ENCODE assay signal across 1 fruit fly cellular context in genomic region chr3R:28819555-28820305, dm6.
TF ChIP-seq lines count a peak whose summit lies in the region.

CG1523 (minus strand) TSS chr3R:28819668.
CG1647 (plus strand) TSS chr3R:28820221.

TF ChIP-seq in whole organism, embryonic, 481 proteins besides CTCF, POLR2A, EP300 and RAD21 (continued from another document and continues in another):
- peak; percentile 12 for TF ChIP-seq Camta (GFP tag; optimal IDR thresholded peaks at IDR 0.05; lab: Kevin White, UChicago)
- TF ChIP-seq CG10209 (GFP tag; optimal IDR thresholded peaks at IDR 0.05; lab: Kevin White, UChicago) = peak; percentile 36
- no peak for TF ChIP-seq Poxn (GFP tag; IDR thresholded peaks at IDR 0.05; lab: Robert Waterston, UW)
- TF ChIP-seq lola (GFP tag; optimal IDR thresholded peaks at IDR 0.05; lab: Kevin White, UChicago) = peak in 1 of 3 experiments; percentile 78
- TF ChIP-seq CG32772 (GFP tag; IDR thresholded peaks at IDR 0.05; lab: Robert Waterston, UW) = peak; percentile 28
- peak; percentile 47 for TF ChIP-seq CG16815 (GFP tag; optimal IDR thresholded peaks at IDR 0.05; lab: Kevin White, UChicago)
- peak; percentile 69 for TF ChIP-seq Oli (tag; optimal IDR thresholded peaks at IDR 0.05; lab: Kevin White, UChicago)
- TF ChIP-seq Optix (GFP tag; IDR thresholded peaks at IDR 0.05; lab: Robert Waterston, UW) = peak; percentile 19; the same call in 1 of the 3 replicates
- TF ChIP-seq CG8765 (GFP tag; IDR thresholded peaks at IDR 0.05; lab: Robert Waterston, UW) = peak; percentile 31; the same call in 1 of the 2 replicates
- TF ChIP-seq CG17802 (tag; optimal IDR thresholded peaks at IDR 0.05; lab: Kevin White, UChicago) = peak; percentile 8
- TF ChIP-seq CG9215 (GFP tag; IDR thresholded peaks at IDR 0.05; lab: Robert Waterston, UW) = peak; percentile 54
- TF ChIP-seq BtbVII (GFP tag; optimal IDR thresholded peaks at IDR 0.05; lab: Kevin White, UChicago) = no peak
- TF ChIP-seq Bdp1 (GFP tag; optimal IDR thresholded peaks at IDR 0.05; lab: Kevin White, UChicago) = peak; percentile 26
- no peak for TF ChIP-seq lov (optimal IDR thresholded peaks at IDR 0.05; lab: Kevin White, UChicago)
- TF ChIP-seq lov (GFP tag; IDR thresholded peaks at IDR 0.05; lab: Robert Waterston, UW) = 0 out of 3 replicates have a peak, but pooled peaks have one; percentile 56
- TF ChIP-seq sug (tag; optimal IDR thresholded peaks at IDR 0.05; lab: Kevin White, UChicago) = peak; percentile 64
- no peak for TF ChIP-seq chm (GFP tag; IDR thresholded peaks at IDR 0.05; lab: Robert Waterston, UW)
- TF ChIP-seq gfzf (GFP tag; optimal IDR thresholded peaks at IDR 0.05; lab: Kevin White, UChicago) = peak; percentile 8
- peak; percentile 46; the same call in 1 of the 2 replicates for TF ChIP-seq gt (GFP tag; IDR thresholded peaks at IDR 0.05; lab: Robert Waterston, UW)
- TF ChIP-seq CG8478 (optimal IDR thresholded peaks at IDR 0.05; lab: Kevin White, UChicago) = no peak
- no peak for TF ChIP-seq CG7987 (GFP tag; optimal IDR thresholded peaks at IDR 0.05; lab: Kevin White, UChicago)
- peak; percentile 60 for TF ChIP-seq CG12155 (GFP tag; optimal IDR thresholded peaks at IDR 0.05; lab: Kevin White, UChicago)
- TF ChIP-seq bcd (GFP tag; optimal IDR thresholded peaks at IDR 0.05; lab: Kevin White, UChicago) = no peak
- peak; percentile 42; the same call in 2 of the 3 replicates for TF ChIP-seq Aef1 (GFP tag; IDR thresholded peaks at IDR 0.05; lab: Robert Waterston, UW)
- TF ChIP-seq pnt (GFP tag; optimal IDR thresholded peaks at IDR 0.05; lab: Kevin White, UChicago) = peak; percentile 55
- TF ChIP-seq Sin3A (optimal IDR thresholded peaks at IDR 0.05; lab: Kevin White, UChicago) = no peak
- TF ChIP-seq ci (GFP tag; IDR thresholded peaks at IDR 0.05; lab: Robert Waterston, UW) = 0 out of 3 replicates have a peak, but pooled peaks have one; percentile 53
- peak; percentile 49 for TF ChIP-seq Usf (GFP tag; optimal IDR thresholded peaks at IDR 0.05; lab: Kevin White, UChicago)
- TF ChIP-seq CG14710 (tag; optimal IDR thresholded peaks at IDR 0.05; lab: Kevin White, UChicago) = peak; percentile 82
- TF ChIP-seq CG13287 (GFP tag; IDR thresholded peaks at IDR 0.05; lab: Robert Waterston, UW; ENCODE audit: partially characterized antibody) = peak; percentile 67
- TF ChIP-seq crol (GFP tag; IDR thresholded peaks at IDR 0.05; lab: Robert Waterston, UW) = no peak
- no peak for TF ChIP-seq sd (tag; optimal IDR thresholded peaks at IDR 0.05; lab: Kevin White, UChicago)
- TF ChIP-seq CG9437 (GFP tag; optimal IDR thresholded peaks at IDR 0.05; lab: Kevin White, UChicago) = peak; percentile 71
- TF ChIP-seq tna (GFP tag; IDR thresholded peaks at IDR 0.05; lab: Robert Waterston, UW; ENCODE audit: partially characterized antibody) = no peak
- TF ChIP-seq MTF-1 (GFP tag; optimal IDR thresholded peaks at IDR 0.05; lab: Kevin White, UChicago; ENCODE audit: borderline replicate concordance) = no peak
- no peak for TF ChIP-seq pfk (GFP tag; optimal IDR thresholded peaks at IDR 0.05; lab: Kevin White, UChicago)
- peak; percentile 55 for TF ChIP-seq CG2116 (GFP tag; optimal IDR thresholded peaks at IDR 0.05; lab: Kevin White, UChicago)
- no peak for TF ChIP-seq NK7.1 (GFP tag; optimal IDR thresholded peaks at IDR 0.05; lab: Kevin White, UChicago)
- no peak for TF ChIP-seq bigmax (GFP tag; optimal IDR thresholded peaks at IDR 0.05; lab: Kevin White, UChicago)
- TF ChIP-seq CG3838 (GFP tag; optimal IDR thresholded peaks at IDR 0.05; lab: Kevin White, UChicago) = no peak
- no peak for TF ChIP-seq CG17186 (GFP tag; optimal IDR thresholded peaks at IDR 0.05; lab: Kevin White, UChicago)
- TF ChIP-seq Dref (GFP tag; IDR thresholded peaks at IDR 0.05; lab: Robert Waterston, UW) = peak; percentile 69
- peak; percentile 76 for TF ChIP-seq lilli (GFP tag; optimal IDR thresholded peaks at IDR 0.05; lab: Kevin White, UChicago)
- no peak for TF ChIP-seq CG6765 (GFP tag; optimal IDR thresholded peaks at IDR 0.05; lab: Kevin White, UChicago)
- no peak for TF ChIP-seq Sox100B (GFP tag; optimal IDR thresholded peaks at IDR 0.05; lab: Kevin White, UChicago)
- peak; percentile 43 for TF ChIP-seq CG1602 (GFP tag; optimal IDR thresholded peaks at IDR 0.05; lab: Kevin White, UChicago)
- peak; percentile 38 for TF ChIP-seq wek (GFP tag; optimal IDR thresholded peaks at IDR 0.05; lab: Kevin White, UChicago)
- peak; percentile 50 for TF ChIP-seq Fer3 (tag; optimal IDR thresholded peaks at IDR 0.05; lab: Kevin White, UChicago)
- TF ChIP-seq pita (GFP tag; optimal IDR thresholded peaks at IDR 0.05; lab: Kevin White, UChicago) = no peak
- no peak for TF ChIP-seq Dip3 (GFP tag; optimal IDR thresholded peaks at IDR 0.05; lab: Kevin White, UChicago)
- TF ChIP-seq CG2129 (GFP tag; IDR thresholded peaks at IDR 0.05; lab: Robert Waterston, UW; ENCODE audit: partially characterized antibody) = peak; percentile 37
- peak; percentile 68 for TF ChIP-seq Xbp1 (GFP tag; optimal IDR thresholded peaks at IDR 0.05; lab: Kevin White, UChicago)
- TF ChIP-seq fd102C (GFP tag; optimal IDR thresholded peaks at IDR 0.05; lab: Kevin White, UChicago) = no peak
- TF ChIP-seq CG13775 (GFP tag; optimal IDR thresholded peaks at IDR 0.05; lab: Kevin White, UChicago) = peak; percentile 79
- peak; percentile 37 for TF ChIP-seq Sry-β (GFP tag; optimal IDR thresholded peaks at IDR 0.05; lab: Kevin White, UChicago)
- TF ChIP-seq eyg (GFP tag; optimal IDR thresholded peaks at IDR 0.05; lab: Kevin White, UChicago) = no peak
- TF ChIP-seq fru (optimal IDR thresholded peaks at IDR 0.05; lab: Kevin White, UChicago) = no peak
- TF ChIP-seq CG18764 (GFP tag; optimal IDR thresholded peaks at IDR 0.05; lab: Kevin White, UChicago) = peak; percentile 45
- peak; percentile 43 for TF ChIP-seq Max (GFP tag; optimal IDR thresholded peaks at IDR 0.05; lab: Kevin White, UChicago)
- peak; percentile 38; the same call in 1 of the 3 replicates for TF ChIP-seq CG11695 (GFP tag; IDR thresholded peaks at IDR 0.05; lab: Robert Waterston, UW)
- no peak for TF ChIP-seq gsb (GFP tag; IDR thresholded peaks at IDR 0.05; lab: Robert Waterston, UW)
- no peak for TF ChIP-seq CkIIα-i1 (GFP tag; IDR thresholded peaks at IDR 0.05; lab: Robert Waterston, UW)
- peak; percentile 29 for TF ChIP-seq Mad (GFP tag; optimal IDR thresholded peaks at IDR 0.05; lab: Kevin White, UChicago)
- no peak for TF ChIP-seq sqz (GFP tag; optimal IDR thresholded peaks at IDR 0.05; lab: Kevin White, UChicago)
- no peak for TF ChIP-seq CG14667 (GFP tag; IDR thresholded peaks at IDR 0.05; lab: Robert Waterston, UW)
- TF ChIP-seq Ptx1 (GFP tag; IDR thresholded peaks at IDR 0.05; lab: Robert Waterston, UW) = peak; percentile 60
- TF ChIP-seq CG17829 (tag; optimal IDR thresholded peaks at IDR 0.05; lab: Kevin White, UChicago) = peak; percentile 79
- TF ChIP-seq sens (GFP tag; lab: Kevin White, UChicago) = peak; percentile 95
- TF ChIP-seq CG11398 (GFP tag; optimal IDR thresholded peaks at IDR 0.05; lab: Kevin White, UChicago) = peak; percentile 29
- no peak for TF ChIP-seq ewg (GFP tag; optimal IDR thresholded peaks at IDR 0.05; lab: Kevin White, UChicago)
- peak; percentile 53 for TF ChIP-seq CG8089 (GFP tag; optimal IDR thresholded peaks at IDR 0.05; lab: Kevin White, UChicago)
- TF ChIP-seq fd64A (GFP tag; optimal IDR thresholded peaks at IDR 0.05; lab: Kevin White, UChicago) = no peak
- no peak for TF ChIP-seq D19B (GFP tag; optimal IDR thresholded peaks at IDR 0.05; lab: Kevin White, UChicago)
- peak; percentile 29; the same call in 1 of the 2 replicates for TF ChIP-seq Ada2b (GFP tag; IDR thresholded peaks at IDR 0.05; lab: Robert Waterston, UW)
- TF ChIP-seq CG4328 (GFP tag; optimal IDR thresholded peaks at IDR 0.05; lab: Kevin White, UChicago) = no peak
- peak; percentile 51 for TF ChIP-seq CG12299 (tag; optimal IDR thresholded peaks at IDR 0.05; lab: Kevin White, UChicago)
- TF ChIP-seq Pdp1 (GFP tag; optimal IDR thresholded peaks at IDR 0.05; lab: Kevin White, UChicago) = peak in 1 of 2 experiments; percentile 49
- peak; percentile 41 for TF ChIP-seq Nf-YB (GFP tag; optimal IDR thresholded peaks at IDR 0.05; lab: Kevin White, UChicago)
- no peak for TF ChIP-seq Oaz (GFP tag; IDR thresholded peaks at IDR 0.05; lab: Robert Waterston, UW)
- peak; percentile 37 for TF ChIP-seq ATbp (GFP tag; optimal IDR thresholded peaks at IDR 0.05; lab: Kevin White, UChicago)
- no peak for TF ChIP-seq odd (GFP tag; optimal IDR thresholded peaks at IDR 0.05; lab: Kevin White, UChicago)
- TF ChIP-seq E2f2 (GFP tag; IDR thresholded peaks at IDR 0.05; lab: Robert Waterston, UW) = 0 out of 2 replicates have a peak, but pooled peaks have one; percentile 15
- TF ChIP-seq CG6254 (GFP tag; optimal IDR thresholded peaks at IDR 0.05; lab: Kevin White, UChicago) = peak; percentile 51
- no peak for TF ChIP-seq dati (GFP tag; IDR thresholded peaks at IDR 0.05; lab: Robert Waterston, UW)
- TF ChIP-seq bowl (GFP tag; IDR thresholded peaks at IDR 0.05; lab: Robert Waterston, UW) = no peak
- no peak for TF ChIP-seq ac (GFP tag; optimal IDR thresholded peaks at IDR 0.05; lab: Kevin White, UChicago)
- TF ChIP-seq Med (GFP tag; lab: Kevin White, UChicago) = peak; percentile 92
- peak; percentile 73 for TF ChIP-seq CG1603 (tag; optimal IDR thresholded peaks at IDR 0.05; lab: Kevin White, UChicago)
- no peak for TF ChIP-seq Hey (tag; optimal IDR thresholded peaks at IDR 0.05; lab: Kevin White, UChicago)
- peak; percentile 15; the same call in 1 of the 2 replicates for TF ChIP-seq CG31224 (GFP tag; IDR thresholded peaks at IDR 0.05; lab: Robert Waterston, UW)
- 0 out of 2 replicates have a peak, but pooled peaks have one; percentile 7 for TF ChIP-seq sim (GFP tag; IDR thresholded peaks at IDR 0.05; lab: Robert Waterston, UW)
- no peak for TF ChIP-seq tll (GFP tag; optimal IDR thresholded peaks at IDR 0.05; lab: Kevin White, UChicago)
- peak; percentile 79 for TF ChIP-seq CG9817 (tag; optimal IDR thresholded peaks at IDR 0.05; lab: Kevin White, UChicago)
- TF ChIP-seq CG31441 (GFP tag; IDR thresholded peaks at IDR 0.05; lab: Robert Waterston, UW) = no peak
- peak; percentile 35 for TF ChIP-seq CG2875 (GFP tag; optimal IDR thresholded peaks at IDR 0.05; lab: Kevin White, UChicago)
- no peak for TF ChIP-seq p53 (GFP tag; optimal IDR thresholded peaks at IDR 0.05; lab: Kevin White, UChicago)
- TF ChIP-seq klu (GFP tag; IDR thresholded peaks at IDR 0.05; lab: Robert Waterston, UW) = peak; percentile 52
- peak; percentile 66 for TF ChIP-seq unpg (GFP tag; optimal IDR thresholded peaks at IDR 0.05; lab: Kevin White, UChicago)
- TF ChIP-seq CG9876 (GFP tag; optimal IDR thresholded peaks at IDR 0.05; lab: Kevin White, UChicago) = peak; percentile 26
- TF ChIP-seq ranshi (GFP tag; IDR thresholded peaks at IDR 0.05; lab: Robert Waterston, UW) = peak; percentile 34; the same call in 1 of the 2 replicates
- TF ChIP-seq org-1 (GFP tag; optimal IDR thresholded peaks at IDR 0.05; lab: Kevin White, UChicago) = peak; percentile 43
- TF ChIP-seq danr (GFP tag; IDR thresholded peaks at IDR 0.05; lab: Robert Waterston, UW) = peak; percentile 26; the same call in 1 of the 2 replicates
- peak; percentile 15 for TF ChIP-seq CG31388 (GFP tag; optimal IDR thresholded peaks at IDR 0.05; lab: Kevin White, UChicago)
- peak; percentile 86 for TF ChIP-seq CoRest (tag; optimal IDR thresholded peaks at IDR 0.05; lab: Kevin White, UChicago)
- no peak for TF ChIP-seq CG17612 (GFP tag; IDR thresholded peaks at IDR 0.05; lab: Robert Waterston, UW)
- peak; percentile 10; the same call in 1 of the 2 replicates for TF ChIP-seq Nf-YA (GFP tag; IDR thresholded peaks at IDR 0.05; lab: Robert Waterston, UW)
- peak; percentile 54 for TF ChIP-seq fd96Cb (tag; optimal IDR thresholded peaks at IDR 0.05; lab: Kevin White, UChicago)
- TF ChIP-seq CG10654 (GFP tag; optimal IDR thresholded peaks at IDR 0.05; lab: Kevin White, UChicago) = peak; percentile 52
- no peak for TF ChIP-seq prd (optimal IDR thresholded peaks at IDR 0.05; lab: Kevin White, UChicago)
- peak; percentile 68 for TF ChIP-seq prd (GFP tag; IDR thresholded peaks at IDR 0.05; lab: Robert Waterston, UW)
- TF ChIP-seq CG8359 (GFP tag; optimal IDR thresholded peaks at IDR 0.05; lab: Kevin White, UChicago; ENCODE audit: borderline replicate concordance) = no peak
- peak; percentile 45; the same call in 1 of the 3 replicates for TF ChIP-seq zfh1 (GFP tag; IDR thresholded peaks at IDR 0.05; lab: Robert Waterston, UW)
- TF ChIP-seq slbo (GFP tag; IDR thresholded peaks at IDR 0.05; lab: Robert Waterston, UW) = peak; percentile 60
- peak; percentile 38; the same call in 1 of the 2 replicates for TF ChIP-seq wdn (GFP tag; IDR thresholded peaks at IDR 0.05; lab: Robert Waterston, UW)
- peak; percentile 76 for TF ChIP-seq grau (tag; optimal IDR thresholded peaks at IDR 0.05; lab: Kevin White, UChicago)
- no peak for TF ChIP-seq Taf1 (GFP tag; IDR thresholded peaks at IDR 0.05; lab: Robert Waterston, UW)
- no peak for TF ChIP-seq Hr78 (GFP tag; optimal IDR thresholded peaks at IDR 0.05; lab: Kevin White, UChicago)
- no peak for TF ChIP-seq dm (GFP tag; optimal IDR thresholded peaks at IDR 0.05; lab: Kevin White, UChicago)
- TF ChIP-seq jing (GFP tag; optimal IDR thresholded peaks at IDR 0.05; lab: Kevin White, UChicago) = no peak
- TF ChIP-seq toy (GFP tag; IDR thresholded peaks at IDR 0.05; lab: Robert Waterston, UW) = no peak
- TF ChIP-seq mirr (GFP tag; optimal IDR thresholded peaks at IDR 0.05; lab: Kevin White, UChicago) = no peak
- no peak for TF ChIP-seq CG13296 (GFP tag; optimal IDR thresholded peaks at IDR 0.05; lab: Kevin White, UChicago)
- TF ChIP-seq Doc3 (GFP tag; IDR thresholded peaks at IDR 0.05; lab: Robert Waterston, UW; ENCODE audit: partially characterized antibody) = peak; percentile 51; the same call in 1 of the 3 replicates
- peak; percentile 38; the same call in 1 of the 3 replicates for TF ChIP-seq gce (GFP tag; IDR thresholded peaks at IDR 0.05; lab: Robert Waterston, UW)
- 0 out of 2 replicates have a peak, but pooled peaks have one; percentile 34 for TF ChIP-seq CG11247 (GFP tag; IDR thresholded peaks at IDR 0.05; lab: Robert Waterston, UW)
- TF ChIP-seq sc (optimal IDR thresholded peaks at IDR 0.05; lab: Kevin White, UChicago) = no peak
- TF ChIP-seq sc (GFP tag; optimal IDR thresholded peaks at IDR 0.05; lab: Kevin White, UChicago) = no peak
- peak; percentile 10 for TF ChIP-seq CG34376 (GFP tag; optimal IDR thresholded peaks at IDR 0.05; lab: Kevin White, UChicago)
- TF ChIP-seq dmrt11E (tag; optimal IDR thresholded peaks at IDR 0.05; lab: Kevin White, UChicago) = peak; percentile 75
- TF ChIP-seq CG11560 (tag; IDR thresholded peaks at IDR 0.05; lab: Robert Waterston, UW) = no peak
- TF ChIP-seq CG12942 (GFP tag; optimal IDR thresholded peaks at IDR 0.05; lab: Kevin White, UChicago) = peak; percentile 45
